Worm (Caenorhabditis elegans) whole organism, L1 larva: ENCODE data around the gene ZC53.22.
A peak's percentile ranks its signal among the peaks of the same experiment; 100 is the strongest.

Experiments
- C04F5.9 ChIP-seq: sonication (generic microtip); optimal IDR thresholded peaks from 2 replicates; lab custom pipeline; 2016; ENCODE audit warnings: missing genetic modification characterization, missing compliant biosample characterization
- F16B12.6 ChIP-seq: fragments of 150-350 bp; optimal IDR thresholded peaks from 2 replicates; lab custom pipeline; 2014; ENCODE audit warnings: missing biosample characterization, missing genetic modification characterization
- Y116A8C.19 ChIP-seq: sonication (generic microtip); optimal IDR thresholded peaks from 2 replicates; lab custom pipeline; 2016; ENCODE audit warnings: missing compliant biosample characterization, missing genetic modification characterization, borderline replicate concordance
- aly-2 ChIP-seq: fragments of 150-350 bp; optimal IDR thresholded peaks from 2 replicates; lab custom pipeline; 2014; ENCODE audit warnings: missing biosample characterization, missing genetic modification characterization
- ceh-8 ChIP-seq: fragments of 200-800 bp; sonication (Bioruptor generic); optimal IDR thresholded peaks from 2 replicates; lab custom pipeline; 2018; ENCODE audit warnings: mild to moderate bottlenecking, missing genetic modification characterization, moderate library complexity, missing compliant biosample characterization
- ceh-88 ChIP-seq: fragments of 200-800 bp; sonication (Bioruptor generic); IDR thresholded peaks from 2 replicates; pipeline ENCODE4 v1.3.6; 2022; ENCODE audit warnings: missing genetic modification characterization, missing compliant biosample characterization
- dsc-1 ChIP-seq: sonication (generic microtip); optimal IDR thresholded peaks from 2 replicates; lab custom pipeline; 2016; ENCODE audit warnings: mild to moderate bottlenecking, missing genetic modification characterization, missing compliant biosample characterization
- egl-13 ChIP-seq: sonication (generic microtip); optimal IDR thresholded peaks from 2 replicates; lab custom pipeline; 2016; ENCODE audit warnings: missing genotype, missing genetic modification reagents, missing genetic modification characterization, missing compliant biosample characterization
- fkh-4 ChIP-seq: sonication (generic microtip); optimal IDR thresholded peaks from 2 replicates; lab custom pipeline; 2016; ENCODE audit warnings: missing compliant biosample characterization, missing genetic modification characterization, borderline replicate concordance
- fkh-8 ChIP-seq: sonication (generic microtip); optimal IDR thresholded peaks from 2 replicates; lab custom pipeline; 2016; ENCODE audit warnings: mild to moderate bottlenecking, missing genetic modification characterization, missing compliant biosample characterization
- grh-1 ChIP-seq: fragments of 200-800 bp; sonication (Bioruptor generic); IDR thresholded peaks from 2 replicates; pipeline ENCODE4 v1.3.6; 2022; ENCODE audit warnings: missing genetic modification reagents, missing genetic modification characterization, missing compliant biosample characterization
- hlh-17 ChIP-seq: fragments of 200-800 bp; sonication (Bioruptor generic); optimal IDR thresholded peaks from 2 replicates; lab custom pipeline; 2018; ENCODE audit warnings: missing genetic modification characterization, mild to moderate bottlenecking, missing compliant biosample characterization, moderate library complexity, borderline replicate concordance
- hpl-2 ChIP-seq: fragments of 150-350 bp; optimal IDR thresholded peaks from 2 replicates; lab custom pipeline; 2014; ENCODE audit warnings: missing biosample characterization, missing genetic modification reagents, missing genetic modification characterization
- lin-14 ChIP-seq: fragments of 200-800 bp; sonication (Bioruptor generic); optimal IDR thresholded peaks from 2 replicates; lab custom pipeline; 2018; ENCODE audit warnings: mild to moderate bottlenecking, missing genetic modification characterization, moderate library complexity, missing compliant biosample characterization
- lir-3 ChIP-seq: sonication (generic microtip); optimal IDR thresholded peaks from 2 replicates; lab custom pipeline; 2016; ENCODE audit warnings: mild to moderate bottlenecking, missing genetic modification characterization, moderate library complexity, missing compliant biosample characterization; ENCODE audit not compliant: poor library complexity
- mab-9 ChIP-seq: fragments of 200-800 bp; sonication (Bioruptor generic); IDR thresholded peaks from 2 replicates; pipeline ENCODE4 v1.3.6; 2022; ENCODE audit warnings: missing genetic modification reagents, missing genetic modification characterization, missing compliant biosample characterization
- nhr-11 ChIP-seq: fragments of 150-350 bp; optimal IDR thresholded peaks from 2 replicates; lab custom pipeline; 2014; ENCODE audit warnings: missing biosample characterization, missing genetic modification characterization
- nhr-19 ChIP-seq: fragments of 200-800 bp; sonication (Bioruptor generic); conservative IDR thresholded peaks from 2 replicates; pipeline ENCODE4 v1.3.6; 2022; ENCODE audit warnings: missing genetic modification characterization, missing compliant biosample characterization
- nhr-20 ChIP-seq: sonication (generic microtip); optimal IDR thresholded peaks from 2 replicates; lab custom pipeline; 2016; ENCODE audit warnings: mild to moderate bottlenecking, missing genetic modification characterization, missing compliant biosample characterization
- nhr-237 ChIP-seq: fragments of 150-350 bp; optimal IDR thresholded peaks from 2 replicates; lab custom pipeline; 2014; ENCODE audit warnings: missing biosample characterization, missing genetic modification characterization
- nhr-28 ChIP-seq: fragments of 150-350 bp; optimal IDR thresholded peaks from 2 replicates; lab custom pipeline; 2014; ENCODE audit warnings: missing biosample characterization, missing genetic modification characterization
- nhr-77 ChIP-seq: fragments of 150-350 bp; optimal IDR thresholded peaks from 2 replicates; lab custom pipeline; 2014; ENCODE audit warnings: missing biosample characterization, missing genetic modification characterization
- nhr-84 ChIP-seq: sonication (generic microtip); optimal IDR thresholded peaks from 2 replicates; lab custom pipeline; 2017; ENCODE audit warnings: missing biosample characterization, missing genetic modification characterization
- nhr-85 ChIP-seq: sonication (generic microtip); peaks from one replicate; lab custom pipeline; 2016; ENCODE audit warnings: missing genetic modification characterization, inconsistent platforms, missing compliant biosample characterization
- pag-3 ChIP-seq: sonication (generic microtip); optimal IDR thresholded peaks from 2 replicates; lab custom pipeline; 2017; ENCODE audit warnings: missing genetic modification characterization, mild to moderate bottlenecking, missing compliant biosample characterization, antibody characterized with exemption, borderline replicate concordance; ENCODE audit not compliant: insufficient read depth
- pqm-1 ChIP-seq: sonication (generic microtip); optimal IDR thresholded peaks from 3 replicates; lab custom pipeline; 2017; ENCODE audit warnings: missing biosample characterization, missing genetic modification characterization
- skn-1 ChIP-seq: fragments of 150-350 bp; optimal IDR thresholded peaks from 2 replicates; lab custom pipeline; 2014; ENCODE audit warnings: missing biosample characterization, missing genetic modification characterization
- snu-23 ChIP-seq: sonication (generic microtip); optimal IDR thresholded peaks from 2 replicates; lab custom pipeline; 2016; ENCODE audit warnings: missing genetic modification characterization, missing compliant biosample characterization
- sox-4 ChIP-seq: sonication (generic microtip); optimal IDR thresholded peaks from 2 replicates; lab custom pipeline; 2016; ENCODE audit warnings: missing genetic modification characterization, missing compliant biosample characterization
- swsn-7 ChIP-seq: sonication (generic microtip); optimal IDR thresholded peaks from 2 replicates; lab custom pipeline; 2016; ENCODE audit warnings: missing genetic modification characterization, missing compliant biosample characterization
- unc-130 ChIP-seq: fragments of 150-350 bp; optimal IDR thresholded peaks from 2 replicates; lab custom pipeline; 2017; ENCODE audit warnings: missing biosample characterization, missing genetic modification characterization, inconsistent platforms
- unc-30 ChIP-seq: sonication (generic microtip); optimal IDR thresholded peaks from 2 replicates; lab custom pipeline; 2017; ENCODE audit warnings: missing biosample characterization, missing genetic modification characterization
- unc-62 ChIP-seq: fragments of 150-350 bp; optimal IDR thresholded peaks from 2 replicates; lab custom pipeline; 2014; ENCODE audit warnings: missing biosample characterization, missing genetic modification reagents, missing genetic modification characterization
- vab-15 ChIP-seq: sonication (generic microtip); optimal IDR thresholded peaks from 2 replicates; lab custom pipeline; 2017; ENCODE audit warnings: missing genotype, mild to moderate bottlenecking, missing genetic modification characterization, missing compliant biosample characterization
- xbp-1 ChIP-seq: sonication (generic microtip); optimal IDR thresholded peaks from 2 replicates; lab custom pipeline; 2016; ENCODE audit warnings: missing genetic modification characterization, missing compliant biosample characterization
- zag-1 ChIP-seq: fragments of 150-350 bp; optimal IDR thresholded peaks from 2 replicates; lab custom pipeline; 2014; ENCODE audit warnings: missing biosample characterization, missing genetic modification characterization
- zip-4 ChIP-seq: fragments of 200-800 bp; sonication (Bioruptor generic); optimal IDR thresholded peaks from 2 replicates; lab custom pipeline; 2018; ENCODE audit warnings: mild to moderate bottlenecking, missing genetic modification characterization, moderate library complexity, missing compliant biosample characterization

Gene ZC53.22

ce11 chrX:1880665-1881064 lies 41.5 kb downstream of the ZC53.22 start (continued):
- TF ChIP-seq C04F5.9 (tag; lab: Kevin White, UChicago): no peak
- TF ChIP-seq nhr-84 (tag; lab: Kevin White, UChicago): no peak
- peak; percentile 71 for TF ChIP-seq nhr-85 (tag; lab: Kevin White, UChicago)
- TF ChIP-seq hpl-2 (GFP tag; lab: Kevin White, UChicago): no peak
- TF ChIP-seq nhr-28: no peak
- no peak for TF ChIP-seq aly-2 (tag; lab: Kevin White, UChicago)
- TF ChIP-seq zag-1 (tag; lab: Kevin White, UChicago): no peak
- TF ChIP-seq dsc-1 (tag; lab: Kevin White, UChicago): peak; percentile 81
- TF ChIP-seq lir-3: peak; percentile 46
- TF ChIP-seq skn-1 (tag; lab: Kevin White, UChicago): peak; percentile 92
- no peak for TF ChIP-seq F16B12.6
- no peak for TF ChIP-seq nhr-11 (tag; lab: Kevin White, UChicago)
- TF ChIP-seq nhr-77 (tag; lab: Kevin White, UChicago): peak; percentile 7
- TF ChIP-seq fkh-4 (tag; lab: Kevin White, UChicago): no peak
- TF ChIP-seq xbp-1 (tag; lab: Kevin White, UChicago): peak; percentile 56
- peak; percentile 26 for TF ChIP-seq fkh-8 (tag; lab: Kevin White, UChicago)
- no peak for TF ChIP-seq nhr-237 (tag; lab: Kevin White, UChicago)
- peak; percentile 73 for TF ChIP-seq lin-14 (GFP tag; lab: Kevin White, UChicago)
- no peak for TF ChIP-seq unc-130 (tag; lab: Kevin White, UChicago)
- TF ChIP-seq nhr-19 (GFP tag; lab: Robert Waterston, UW): peak; percentile 78
- TF ChIP-seq hlh-17: no peak
- TF ChIP-seq swsn-7: peak; percentile 65
- no peak for TF ChIP-seq pqm-1 (tag; lab: Kevin White, UChicago)
- TF ChIP-seq mab-9 (GFP tag; lab: Robert Waterston, UW): 0 out of 2 replicates have a peak, but pooled peaks have one; percentile 32
- TF ChIP-seq nhr-20: peak; percentile 66
- TF ChIP-seq snu-23 (GFP tag; lab: Kevin White, UChicago): peak; percentile 87
- TF ChIP-seq Y116A8C.19 (tag; lab: Kevin White, UChicago): no peak
- TF ChIP-seq unc-62 (GFP tag; lab: Kevin White, UChicago): no peak
- TF ChIP-seq zip-4 (GFP tag; lab: Kevin White, UChicago): no peak
- TF ChIP-seq grh-1 (GFP tag; lab: Robert Waterston, UW): no peak
- peak; percentile 36 for TF ChIP-seq egl-13 (tag; lab: Kevin White, UChicago)
- no peak for TF ChIP-seq vab-15 (tag; lab: Kevin White, UChicago)
- peak; percentile 25 for TF ChIP-seq sox-4 (tag; lab: Kevin White, UChicago)
- TF ChIP-seq unc-30: no peak
- no peak for TF ChIP-seq ceh-88
- TF ChIP-seq pag-3 (tag; lab: Kevin White, UChicago): no peak
- peak; percentile 62 for TF ChIP-seq ceh-8 (GFP tag; lab: Kevin White, UChicago)
